Worm (Caenorhabditis elegans) whole organism, L3 larva: ENCODE results near the gene lgmn-1.

Experiments
- R02D3.7 ChIP-seq: fragments of 150-350 bp; optimal IDR thresholded peaks from 2 replicates; lab custom pipeline; 2014; ENCODE audit warnings: missing biosample characterization, missing genetic modification characterization
- ZK546.5 ChIP-seq: sonication (generic microtip); optimal IDR thresholded peaks from 2 replicates; lab custom pipeline; 2017; ENCODE audit warnings: missing biosample characterization, missing genetic modification characterization
- aly-2 ChIP-seq: fragments of 150-350 bp; optimal IDR thresholded peaks from 2 replicates; lab custom pipeline; 2014; ENCODE audit warnings: missing biosample characterization, missing genetic modification characterization
- ama-1 ChIP-seq: fragments of 150-350 bp; optimal IDR thresholded peaks from 2 replicates; lab custom pipeline; 2018
- ceh-16 ChIP-seq: sonication (generic microtip); optimal IDR thresholded peaks from 2 replicates; lab custom pipeline; 2017; ENCODE audit warnings: missing biosample characterization, missing genetic modification characterization
- ceh-28 ChIP-seq: fragments of 150-350 bp; optimal IDR thresholded peaks from 2 replicates; lab custom pipeline; 2014; ENCODE audit warnings: missing biosample characterization, missing genetic modification reagents, missing genetic modification characterization
- ceh-82 ChIP-seq: fragments of 150-350 bp; optimal IDR thresholded peaks from 2 replicates; lab custom pipeline; 2014; ENCODE audit warnings: missing biosample characterization, missing genetic modification characterization
- daf-12 ChIP-seq: fragments of 150-350 bp; optimal IDR thresholded peaks from 2 replicates; lab custom pipeline; 2014; ENCODE audit warnings: missing biosample characterization, missing genetic modification reagents, missing genetic modification characterization
- egl-27 ChIP-seq: sonication (generic microtip); optimal IDR thresholded peaks from 4 replicates; lab custom pipeline; 2017; ENCODE audit warnings: missing biosample characterization, missing genetic modification reagents, missing genetic modification characterization
- elt-2 ChIP-seq: sonication (generic microtip); optimal IDR thresholded peaks from 2 replicates; lab custom pipeline; 2016; ENCODE audit warnings: missing genetic modification reagents, mild to moderate bottlenecking, missing genetic modification characterization, missing compliant biosample characterization
- elt-3 ChIP-seq, 3 experiments: fragments of 150-350 bp in 1 of 3; sonication (generic microtip) in 2 of 3; optimal IDR thresholded peaks; 2 replicates in 2 of 3; 4 replicates in 1 of 3; lab custom pipeline; 2014 to 2017; ENCODE audit warnings: missing biosample characterization in 3 of 3, missing genetic modification characterization in 3 of 3
- eor-1 ChIP-seq, 2 experiments: fragments of 150-350 bp; optimal IDR thresholded peaks; 2 replicates each; lab custom pipeline; 2014 to 2018; ENCODE audit warnings: missing biosample characterization in 2 of 2, missing genetic modification characterization in 2 of 2
- fkh-2 ChIP-seq: fragments of 150-350 bp; optimal IDR thresholded peaks from 2 replicates; lab custom pipeline; 2014; ENCODE audit warnings: missing biosample characterization, missing genetic modification reagents, missing genetic modification characterization
- hmg-11 ChIP-seq: sonication (generic microtip); optimal IDR thresholded peaks from 2 replicates; lab custom pipeline; 2016; ENCODE audit warnings: missing genetic modification characterization, missing compliant biosample characterization
- jun-1 ChIP-seq: fragments of 150-350 bp; optimal IDR thresholded peaks from 2 replicates; lab custom pipeline; 2014; ENCODE audit warnings: missing biosample characterization, missing genetic modification reagents, missing genetic modification characterization
- lin-15B ChIP-seq: fragments of 150-350 bp; optimal IDR thresholded peaks from 2 replicates; lab custom pipeline; 2014; ENCODE audit warnings: missing biosample characterization, missing genetic modification characterization
- lin-39 ChIP-seq: fragments of 150-350 bp; optimal IDR thresholded peaks from 2 replicates; lab custom pipeline; 2018; ENCODE audit warnings: missing biosample characterization, missing genetic modification reagents, missing genetic modification characterization
- lsy-12 ChIP-seq: sonication (generic microtip); optimal IDR thresholded peaks from 2 replicates; lab custom pipeline; 2016; ENCODE audit warnings: mild to moderate bottlenecking, missing genetic modification characterization, missing compliant biosample characterization
- mdl-1 ChIP-seq: fragments of 150-350 bp; optimal IDR thresholded peaks from 2 replicates; lab custom pipeline; 2014; ENCODE audit warnings: missing biosample characterization, missing genetic modification characterization
- mml-1 ChIP-seq: fragments of 150-350 bp; sonication (generic microtip); optimal IDR thresholded peaks from 3 replicates; lab custom pipeline; 2014; ENCODE audit warnings: missing biosample characterization, missing genetic modification characterization
- nfya-1 ChIP-seq: sonication (generic microtip); optimal IDR thresholded peaks from 2 replicates; lab custom pipeline; 2017; ENCODE audit warnings: missing genetic modification characterization, mild to moderate bottlenecking, missing compliant biosample characterization, antibody characterized with exemption, moderate library complexity; ENCODE audit not compliant: insufficient read depth
- nhr-12 ChIP-seq: fragments of 150-350 bp; optimal IDR thresholded peaks from 2 replicates; lab custom pipeline; 2014; ENCODE audit warnings: missing biosample characterization, missing genetic modification characterization
- nhr-23 ChIP-seq: fragments of 150-350 bp; optimal IDR thresholded peaks from 2 replicates; lab custom pipeline; 2014; ENCODE audit warnings: missing biosample characterization, missing genetic modification reagents, missing genetic modification characterization
- nhr-237 ChIP-seq: fragments of 150-350 bp; optimal IDR thresholded peaks from 2 replicates; lab custom pipeline; 2014; ENCODE audit warnings: missing biosample characterization, missing genetic modification characterization
- nhr-67 ChIP-seq: fragments of 150-350 bp; optimal IDR thresholded peaks from 2 replicates; lab custom pipeline; 2014; ENCODE audit warnings: missing biosample characterization, missing genetic modification characterization
- nhr-77 ChIP-seq: fragments of 150-350 bp; optimal IDR thresholded peaks from 2 replicates; lab custom pipeline; 2014; ENCODE audit warnings: missing biosample characterization, missing genetic modification characterization
- pha-4 ChIP-seq: fragments of 150-350 bp; optimal IDR thresholded peaks from 2 replicates; lab custom pipeline; 2014; ENCODE audit warnings: missing biosample characterization, missing genetic modification reagents, missing genetic modification characterization
- pqm-1 ChIP-seq: fragments of 150-350 bp; optimal IDR thresholded peaks from 2 replicates; lab custom pipeline; 2017; ENCODE audit warnings: missing biosample characterization, missing genetic modification characterization, inconsistent platforms
- sea-2 ChIP-seq: fragments of 150-350 bp; sonication (generic microtip); optimal IDR thresholded peaks from 4 replicates; lab custom pipeline; 2014; ENCODE audit warnings: missing biosample characterization, missing genetic modification reagents, missing genetic modification characterization
- skn-1 ChIP-seq: fragments of 150-350 bp; optimal IDR thresholded peaks from 2 replicates; lab custom pipeline; 2014; ENCODE audit warnings: missing biosample characterization, missing genetic modification characterization
- snpc-4 ChIP-seq: fragments of 150-350 bp; optimal IDR thresholded peaks from 2 replicates; lab custom pipeline; 2014; ENCODE audit warnings: missing biosample characterization, missing genetic modification characterization
- tbx-2 ChIP-seq: sonication (generic microtip); optimal IDR thresholded peaks from 2 replicates; lab custom pipeline; 2016; ENCODE audit warnings: mild to moderate bottlenecking, missing genetic modification characterization, missing compliant biosample characterization
- unc-39 ChIP-seq: sonication (generic microtip); optimal IDR thresholded peaks from 4 replicates; lab custom pipeline; 2017; ENCODE audit warnings: missing biosample characterization, missing genetic modification characterization
- unc-62 ChIP-seq: fragments of 150-350 bp; sonication (generic microtip); optimal IDR thresholded peaks from 4 replicates; lab custom pipeline; 2014; ENCODE audit warnings: missing biosample characterization, missing genetic modification reagents, missing genetic modification characterization

Gene lgmn-1

DNA sequence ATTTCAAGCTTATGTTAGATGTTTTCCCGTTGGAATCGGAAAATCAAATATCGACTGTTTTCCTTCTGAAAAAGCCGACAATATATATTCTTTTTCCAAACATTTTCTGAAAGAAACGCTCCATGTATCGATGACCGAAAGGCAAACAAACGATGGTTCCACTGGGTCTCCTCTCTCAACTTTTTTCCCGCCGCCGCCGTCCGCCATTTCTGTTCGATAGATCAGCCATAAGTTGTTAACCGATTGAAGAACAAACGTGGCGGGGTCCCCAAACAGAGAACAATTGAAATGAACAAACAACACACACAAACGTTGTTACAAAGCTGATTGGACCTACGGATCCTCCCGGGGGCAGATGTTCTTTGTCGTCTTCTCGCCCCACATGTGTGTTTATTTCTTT, 46.2 kb upstream of the lgmn-1 start:
- TF ChIP-seq ama-1 (lab: Kevin White, UChicago), result no peak
- no peak for TF ChIP-seq nhr-67
- TF ChIP-seq nhr-77, result no peak
- TF ChIP-seq pha-4, result peak; percentile 82

DNA sequence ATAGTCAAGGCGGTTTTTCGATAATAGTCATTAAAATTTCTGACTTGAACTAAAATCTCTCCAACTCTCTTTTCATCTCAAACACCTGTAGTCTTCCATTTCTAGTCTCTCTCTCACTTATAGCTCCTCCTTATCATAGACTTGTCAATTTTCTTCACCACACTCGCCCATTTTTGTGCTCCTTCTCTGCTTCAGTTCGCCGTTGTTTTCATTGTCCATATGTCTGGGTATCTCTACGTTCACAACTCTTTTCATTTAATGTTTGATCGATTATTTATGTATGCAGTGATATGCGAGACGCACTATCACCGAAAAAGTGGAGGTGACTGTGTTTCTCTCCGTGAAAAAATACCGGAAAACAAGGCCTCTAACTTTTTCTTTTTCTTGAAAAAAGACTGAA, 45.1 kb upstream of the lgmn-1 start:
- no peak for TF ChIP-seq jun-1 (tag; lab: Kevin White, UChicago)
- TF ChIP-seq nfya-1 (tag; lab: Kevin White, UChicago), result no peak
- TF ChIP-seq sea-2 (GFP tag; lab: Kevin White, UChicago), result no peak
- TF ChIP-seq hmg-11 (tag; lab: Kevin White, UChicago), result no peak
- no peak for TF ChIP-seq lin-39
- TF ChIP-seq fkh-2, result no peak
- no peak for TF ChIP-seq nhr-12
- no peak for TF ChIP-seq ceh-82 (tag; lab: Kevin White, UChicago)
- peak; percentile 93 for TF ChIP-seq elt-2 (tag; lab: Kevin White, UChicago)
- TF ChIP-seq eor-1 (tag; optimal IDR thresholded peaks at IDR 0.05; lab: Kevin White, UChicago), result no peak
- TF ChIP-seq nhr-23 (tag; lab: Kevin White, UChicago), result no peak
- no peak for TF ChIP-seq egl-27 (tag; lab: Kevin White, UChicago)
- TF ChIP-seq pqm-1 (tag; lab: Kevin White, UChicago), result peak; percentile 68
- TF ChIP-seq pha-4, result peak; percentile 17
- TF ChIP-seq, all 47 proteins: peak for 3

DNA sequence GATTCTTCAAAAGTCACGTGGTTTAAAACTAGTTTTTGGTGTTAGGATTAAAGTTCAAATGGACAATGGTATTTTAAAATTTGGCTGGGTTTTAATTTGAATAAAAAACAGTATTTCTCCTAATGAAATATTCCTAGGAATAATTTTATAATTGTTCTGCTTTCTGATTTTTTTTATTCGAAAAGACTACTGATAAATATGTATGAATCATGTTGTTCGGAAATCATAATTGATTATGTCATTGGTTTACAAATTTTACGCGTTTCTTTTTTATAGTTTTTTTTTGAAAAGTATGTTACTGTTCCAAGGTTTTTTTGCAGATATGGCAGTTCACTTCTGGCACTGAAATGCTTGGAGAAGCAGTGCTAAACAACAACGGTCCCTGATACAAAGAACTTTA, 44.5 kb upstream of the lgmn-1 start, which contains the start of gene F28C1.3:
Gene F28C1.3 (plus strand): TSS at position 301 of the 400 bp plus-strand sequence.
- TF ChIP-seq eor-1 (tag; optimal IDR thresholded peaks at IDR 0.05; lab: Kevin White, UChicago), result no peak

DNA sequence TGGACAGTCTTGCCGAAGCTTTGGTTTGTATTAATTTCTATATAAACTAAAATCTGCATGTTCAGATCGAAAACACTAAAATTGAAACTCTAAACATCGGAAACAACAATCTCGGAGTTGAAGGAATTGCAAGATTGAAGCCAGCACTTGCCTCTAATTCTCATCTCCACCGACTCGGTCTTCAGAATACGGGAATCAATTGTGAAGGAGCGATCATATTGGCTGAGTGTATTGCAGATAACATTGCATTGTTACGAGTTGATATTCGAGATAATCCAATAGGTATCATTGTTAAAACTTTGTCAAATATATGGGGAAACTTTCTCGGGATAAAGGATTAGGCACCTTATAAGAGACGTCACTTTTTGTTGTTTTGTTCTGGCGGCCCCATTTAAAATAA, 42.5 kb upstream of the lgmn-1 start:
- TF ChIP-seq snpc-4 (tag; lab: Kevin White, UChicago), result no peak
- no peak for TF ChIP-seq skn-1 (tag; lab: Kevin White, UChicago)
- no peak for TF ChIP-seq elt-3 (tag; optimal IDR thresholded peaks at IDR 0.05; lab: Kevin White, UChicago)
- no peak for TF ChIP-seq R02D3.7 (tag; lab: Kevin White, UChicago)
- TF ChIP-seq lin-39, result no peak
- no peak for TF ChIP-seq unc-62
- no peak for TF ChIP-seq nfya-1 (tag; lab: Kevin White, UChicago)
- TF ChIP-seq hmg-11 (tag; lab: Kevin White, UChicago), result no peak
- no peak for TF ChIP-seq nhr-77
- no peak for TF ChIP-seq eor-1 (tag; optimal IDR thresholded peaks at IDR 0.05; lab: Kevin White, UChicago)
- no peak for TF ChIP-seq ceh-16 (tag; lab: Kevin White, UChicago)
- TF ChIP-seq pqm-1 (tag; lab: Kevin White, UChicago), result no peak
- no peak for TF ChIP-seq daf-12
- no peak for TF ChIP-seq mml-1 (tag; lab: Kevin White, UChicago)
- no peak for TF ChIP-seq mdl-1 (tag; lab: Kevin White, UChicago)
- no peak for TF ChIP-seq egl-27 (tag; lab: Kevin White, UChicago)
- no peak for TF ChIP-seq lin-15B

DNA sequence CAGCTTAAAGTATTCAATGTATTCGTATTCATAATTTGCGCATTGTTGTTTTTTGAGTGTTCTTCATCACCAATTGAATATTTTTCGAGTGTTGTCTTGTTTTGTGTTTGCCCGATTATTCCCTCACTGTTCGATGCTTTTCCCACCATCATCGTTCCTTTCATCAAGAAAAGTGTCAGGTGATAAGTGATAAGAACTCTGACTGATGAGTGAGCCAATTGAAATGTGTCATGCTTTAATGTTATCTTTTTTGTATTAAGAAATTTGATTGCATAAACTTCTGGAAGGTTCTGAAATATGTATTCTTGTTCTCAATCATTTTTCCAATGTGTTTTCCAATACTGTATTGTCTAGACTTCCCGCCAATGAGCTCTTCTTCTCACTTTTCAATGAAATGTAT, 37.5 kb upstream of the lgmn-1 start:
- TF ChIP-seq unc-39 (tag; lab: Kevin White, UChicago) (no peak), pqm-1 (tag; lab: Kevin White, UChicago) (peak; percentile 59), pha-4 (peak; percentile 69), elt-2 (tag; lab: Kevin White, UChicago) (peak; percentile 91), jun-1 (tag; lab: Kevin White, UChicago) (peak; percentile 59), ceh-28 (tag; lab: Kevin White, UChicago) (no peak)

DNA sequence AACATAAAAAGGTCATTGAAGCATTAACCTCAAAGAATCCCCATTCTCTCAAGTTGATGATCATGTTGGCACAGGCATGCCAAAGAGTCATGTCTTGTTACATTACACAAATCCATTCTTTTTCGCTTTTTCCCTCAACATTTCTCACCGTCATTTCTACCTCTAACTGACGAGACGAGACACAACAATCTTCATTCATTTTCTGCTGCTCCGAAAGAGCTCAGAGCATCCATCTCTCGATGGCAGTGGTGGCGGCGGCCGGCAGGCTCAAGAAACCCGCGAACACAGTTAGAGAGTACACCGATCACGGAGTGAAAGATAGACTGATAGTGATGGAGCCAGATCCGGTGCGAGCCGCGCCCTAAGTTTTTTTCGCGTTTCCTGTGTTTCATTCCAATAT, 35.7 kb upstream of the lgmn-1 start:
- no peak for TF ChIP-seq egl-27 (tag; lab: Kevin White, UChicago)
- peak; percentile 6 for TF ChIP-seq lin-39

DNA sequence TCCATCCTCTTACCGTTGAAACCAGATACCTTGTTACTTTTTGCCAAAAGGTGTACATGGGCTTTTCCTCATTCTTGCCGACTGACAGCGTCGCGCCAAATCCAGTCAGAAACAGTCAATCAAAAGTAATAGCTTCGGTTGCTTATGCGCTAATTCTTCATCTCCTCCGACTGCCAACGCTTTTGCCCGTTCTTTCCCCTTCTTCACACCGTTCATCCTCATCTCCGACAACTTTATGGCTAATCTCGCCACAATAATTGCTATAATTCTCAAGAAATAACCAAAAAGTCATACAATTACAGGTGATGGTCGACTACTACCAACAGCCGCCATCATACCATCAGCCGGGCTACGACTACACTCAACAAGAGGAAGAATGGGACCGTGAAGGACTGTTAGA, 34.7 kb upstream of the lgmn-1 start, which contains the start of gene atn-1:
Gene atn-1 (plus strand): TSS at position 301 of the 400 bp plus-strand sequence.
- TF ChIP-seq nhr-23 (tag; lab: Kevin White, UChicago), result no peak
- TF ChIP-seq pha-4, result no peak
- no peak for TF ChIP-seq sea-2 (GFP tag; lab: Kevin White, UChicago)
- TF ChIP-seq ZK546.5, result no peak
- TF ChIP-seq skn-1 (tag; lab: Kevin White, UChicago), result no peak
- TF ChIP-seq aly-2 (tag; lab: Kevin White, UChicago), result no peak
- no peak for TF ChIP-seq fkh-2
- no peak for TF ChIP-seq jun-1 (tag; lab: Kevin White, UChicago)
- TF ChIP-seq tbx-2 (tag; lab: Kevin White, UChicago), result no peak
- no peak for TF ChIP-seq ama-1 (lab: Kevin White, UChicago)
- TF ChIP-seq lsy-12 (tag; lab: Kevin White, UChicago), result no peak
- no peak for TF ChIP-seq elt-3 (tag; optimal IDR thresholded peaks at IDR 0.05; lab: Kevin White, UChicago)
- TF ChIP-seq nhr-237, result no peak
